Worm (Caenorhabditis elegans) whole organism, mixed stage, embryonic: ENCODE data around the gene ztf-29.

ENCODE experiments used
- elt-3 ChIP-seq: fragments of 150-350 bp; optimal IDR thresholded peaks from 2 replicates; lab custom pipeline; 2014; ENCODE audit warnings: missing biosample characterization, missing genetic modification characterization
- nhr-28 ChIP-seq: fragments of 150-350 bp; optimal IDR thresholded peaks from 2 replicates; lab custom pipeline; 2014; ENCODE audit warnings: missing biosample characterization, missing genetic modification characterization
- nhr-76 ChIP-seq: sonication (generic microtip); optimal IDR thresholded peaks from 2 replicates; lab custom pipeline; 2017; ENCODE audit warnings: missing biosample characterization, missing genetic modification characterization
- unc-62 ChIP-seq: fragments of 150-350 bp; optimal IDR thresholded peaks from 2 replicates; lab custom pipeline; 2014; ENCODE audit warnings: missing biosample characterization, missing genetic modification reagents, missing genetic modification characterization

- TF ChIP-seq nhr-76 (tag; lab: Kevin White, UChicago): no peak
- no peak for TF ChIP-seq unc-62 (GFP tag; lab: Kevin White, UChicago)
- TF ChIP-seq nhr-28 (tag; lab: Kevin White, UChicago): no peak
- no peak for TF ChIP-seq elt-3 (tag; lab: Kevin White, UChicago)
Observed at ce11 chrIII:11609568-11609967, 48.6 kb downstream of the ztf-29 start, which contains the start of gene Y66D12A.30.
